Fruit fly (Drosophila melanogaster): ENCODE measurements around the gene CG12016.

dm6 chr3L:3346294-3346693 lies 26.9 kb downstream of the CG12016 start:
- no peak for TF ChIP-seq CG12605 (GFP tag; IDR thresholded peaks at IDR 0.05)
- TF ChIP-seq CG8301 (tag; optimal IDR thresholded peaks at IDR 0.05) = no peak
- TF ChIP-seq CG15710 (tag; optimal IDR thresholded peaks at IDR 0.05) = no peak
- TF ChIP-seq Snoo (tag; optimal IDR thresholded peaks at IDR 0.05) = no peak
- TF ChIP-seq Ets98B (GFP tag; IDR thresholded peaks at IDR 0.05) = no peak
